Fruit fly (Drosophila melanogaster) whole organism, embryonic: Measurements from ENCODE around the gene CG34309.
A peak's percentile ranks its signal among the peaks of the same experiment; 100 is the strongest.

Experiments used
- BEAF-32 ChIP-seq: fragments of 200-800 bp; sonication (Bioruptor generic); optimal IDR thresholded peaks from 3 replicates; lab custom pipeline; 2017; ENCODE audit warnings: missing biosample characterization, missing genetic modification characterization, mild to moderate bottlenecking, moderate library complexity, missing genetic modification reagents
- Bdp1 ChIP-seq: fragments of 200-800 bp; sonication (Bioruptor generic); optimal IDR thresholded peaks from 3 replicates; lab custom pipeline; 2016; ENCODE audit warnings: missing biosample characterization, missing genetic modification characterization
- CG10979 ChIP-seq: fragments of 200-800 bp; sonication (Bioruptor generic); optimal IDR thresholded peaks from 2 replicates; lab custom pipeline; 2018; ENCODE audit warnings: missing biosample characterization, mild to moderate bottlenecking, missing genetic modification characterization, moderate library complexity
- CG12391 ChIP-seq: fragments of 200-800 bp; sonication (Bioruptor generic); optimal IDR thresholded peaks from 3 replicates; lab custom pipeline; 2018; ENCODE audit warnings: missing biosample characterization, mild to moderate bottlenecking, missing genetic modification characterization, moderate library complexity
- CG12659 ChIP-seq: fragments of 200-800 bp; sonication (Bioruptor generic); optimal IDR thresholded peaks from 3 replicates; lab custom pipeline; 2017; ENCODE audit warnings: mild to moderate bottlenecking, missing biosample characterization, missing genetic modification reagents, missing genetic modification characterization
- CG12942 ChIP-seq: fragments of 200-800 bp; sonication (Bioruptor generic); optimal IDR thresholded peaks from 3 replicates; lab custom pipeline; 2016; ENCODE audit warnings: missing biosample characterization, missing genetic modification characterization
- CG1529 ChIP-seq: fragments of 200-800 bp; sonication (Bioruptor generic); optimal IDR thresholded peaks from 3 replicates; lab custom pipeline; 2018; ENCODE audit warnings: missing biosample characterization, missing genetic modification characterization
- CG32772 ChIP-seq: fragments of 200-800 bp; sonication (Bioruptor generic); IDR thresholded peaks from 2 replicates; pipeline ENCODE4 v1.3.6; 2022; ENCODE audit warnings: missing biosample characterization, missing genetic modification characterization
- CG3281 ChIP-seq: fragments of 200-800 bp; sonication (Bioruptor generic); optimal IDR thresholded peaks from 3 replicates; lab custom pipeline; 2017; ENCODE audit warnings: missing biosample characterization, mild to moderate bottlenecking, missing genetic modification characterization
- CG33213 ChIP-seq: fragments of 200-800 bp; sonication (Bioruptor generic); optimal IDR thresholded peaks from 3 replicates; lab custom pipeline; 2016; ENCODE audit warnings: missing biosample characterization, missing genetic modification characterization
- CG4328 ChIP-seq: fragments of 200-800 bp; sonication (Bioruptor generic); optimal IDR thresholded peaks from 3 replicates; lab custom pipeline; 2017; ENCODE audit warnings: missing biosample characterization, missing genetic modification reagents, missing genetic modification characterization
- CG6175 ChIP-seq: fragments of 200-800 bp; sonication (Bioruptor generic); IDR thresholded peaks from 3 replicates; pipeline ENCODE4 v1.3.6; 2022; ENCODE audit warnings: missing biosample characterization, missing genetic modification characterization
- CG6791 ChIP-seq: fragments of 200-800 bp; sonication (Bioruptor generic); IDR thresholded peaks from 3 replicates; pipeline ENCODE4 v1.3.6; 2022; ENCODE audit warnings: missing biosample characterization, missing genetic modification characterization; ENCODE audit not compliant: partially characterized antibody
- CG7963 ChIP-seq: fragments of 200-800 bp; sonication (Bioruptor generic); IDR thresholded peaks from 3 replicates; pipeline ENCODE4 v1.3.6; 2022; ENCODE audit warnings: missing biosample characterization, missing genetic modification characterization; ENCODE audit not compliant: partially characterized antibody
- CG8359 ChIP-seq: fragments of 200-800 bp; sonication (Bioruptor generic); optimal IDR thresholded peaks from 2 replicates; lab custom pipeline; 2017; ENCODE audit warnings: missing biosample characterization, mild to moderate bottlenecking, missing genetic modification characterization, borderline replicate concordance
- CG9437 ChIP-seq: fragments of 200-800 bp; sonication (Bioruptor generic); optimal IDR thresholded peaks from 2 replicates; lab custom pipeline; 2018; ENCODE audit warnings: missing biosample characterization, mild to moderate bottlenecking, missing genetic modification characterization
- CG9876 ChIP-seq: fragments of 200-800 bp; sonication (Bioruptor generic); optimal IDR thresholded peaks from 2 replicates; lab custom pipeline; 2016; ENCODE audit warnings: missing biosample characterization, missing genetic modification characterization
- D19A ChIP-seq: fragments of 200-800 bp; optimal IDR thresholded peaks from 3 replicates; lab custom pipeline; 2019; ENCODE audit warnings: missing biosample characterization, mild to moderate bottlenecking, missing genetic modification characterization, moderate library complexity
- Dref ChIP-seq: fragments of 200-800 bp; sonication (Bioruptor generic); IDR thresholded peaks from 2 replicates; pipeline ENCODE4 v1.3.6; 2022; ENCODE audit warnings: missing biosample characterization, missing genetic modification characterization
- HHEX ChIP-seq: fragments of 200-800 bp; sonication (Bioruptor generic); optimal IDR thresholded peaks from 3 replicates; lab custom pipeline; 2017; ENCODE audit warnings: missing biosample characterization, mild to moderate bottlenecking, missing genetic modification characterization, missing genetic modification reagents
- HLH3B ChIP-seq: fragments of 200-800 bp; sonication (Bioruptor generic); IDR thresholded peaks from 2 replicates; pipeline ENCODE4 v1.3.6; 2022; ENCODE audit warnings: missing biosample characterization, missing genetic modification characterization
- Hr78 ChIP-seq, 2 experiments: fragments of 200-800 bp in 1 of 2; fragments of >200 bp in 1 of 2; sonication (Bioruptor generic) in 1 of 2; optimal IDR thresholded peaks; 2 replicates each; lab custom pipeline; 2017 to 2019; ENCODE audit warnings: missing biosample characterization in 2 of 2, missing genetic modification characterization in 2 of 2, mild to moderate bottlenecking in 1 of 2, moderate library complexity in 1 of 2
- Hsf ChIP-seq: fragments of 200-800 bp; sonication (Bioruptor generic); optimal IDR thresholded peaks from 3 replicates; lab custom pipeline; 2016; ENCODE audit warnings: missing biosample characterization, missing genetic modification characterization
- MTF-1 ChIP-seq: fragments of 200-800 bp; sonication (Bioruptor generic); optimal IDR thresholded peaks from 2 replicates; lab custom pipeline; 2018; ENCODE audit warnings: missing biosample characterization, mild to moderate bottlenecking, missing genetic modification characterization, borderline replicate concordance
- Mad ChIP-seq: fragments of 200-800 bp; sonication (Bioruptor generic); optimal IDR thresholded peaks from 2 replicates; lab custom pipeline; 2016; ENCODE audit warnings: missing biosample characterization, missing genetic modification characterization
- Nf-YB ChIP-seq: fragments of 200-800 bp; sonication (Bioruptor generic); optimal IDR thresholded peaks from 3 replicates; lab custom pipeline; 2019; ENCODE audit warnings: missing biosample characterization, mild to moderate bottlenecking, missing genetic modification characterization, moderate library complexity
- Oaz ChIP-seq: fragments of 200-800 bp; sonication (Bioruptor generic); IDR thresholded peaks from 2 replicates; pipeline ENCODE4 v1.3.6; 2022; ENCODE audit warnings: missing biosample characterization, missing genetic modification characterization
- Sry-β ChIP-seq: fragments of 200-800 bp; sonication (Bioruptor generic); optimal IDR thresholded peaks from 2 replicates; lab custom pipeline; 2018; ENCODE audit warnings: missing biosample characterization, mild to moderate bottlenecking, missing genetic modification characterization, moderate library complexity
- ase ChIP-seq: fragments of 200-800 bp; sonication (Bioruptor generic); IDR thresholded peaks from 3 replicates; pipeline ENCODE4 v1.3.6; 2022; ENCODE audit warnings: missing biosample characterization, missing genetic modification characterization
- ato ChIP-seq: fragments of 200-800 bp; sonication (Bioruptor generic); IDR thresholded peaks from 2 replicates; pipeline ENCODE4 v1.3.6; 2022; ENCODE audit warnings: missing biosample characterization, missing genetic modification characterization; ENCODE audit not compliant: partially characterized antibody
- disco-r ChIP-seq: fragments of 200-800 bp; sonication (Bioruptor generic); optimal IDR thresholded peaks from 2 replicates; lab custom pipeline; 2016; ENCODE audit warnings: missing biosample characterization, missing genetic modification characterization
- exex ChIP-seq: fragments of 200-800 bp; sonication (Bioruptor generic); optimal IDR thresholded peaks from 4 replicates; lab custom pipeline; 2018; ENCODE audit warnings: missing biosample characterization, mild to moderate bottlenecking, missing genetic modification characterization, moderate library complexity
- ham ChIP-seq: fragments of 200-800 bp; sonication (Bioruptor generic); IDR thresholded peaks from 2 replicates; pipeline ENCODE4 v1.3.6; 2022; ENCODE audit warnings: missing biosample characterization, missing genetic modification characterization
- klu ChIP-seq: fragments of 200-800 bp; sonication (Bioruptor generic); IDR thresholded peaks from 2 replicates; pipeline ENCODE4 v1.3.6; 2022; ENCODE audit warnings: missing biosample characterization, missing genetic modification characterization
- nerfin-1 ChIP-seq: fragments of 200-800 bp; sonication (Bioruptor generic); optimal IDR thresholded peaks from 3 replicates; lab custom pipeline; 2019; ENCODE audit warnings: missing biosample characterization, mild to moderate bottlenecking, missing genetic modification characterization, moderate library complexity
- phol ChIP-seq: fragments of 200-800 bp; sonication (Bioruptor generic); optimal IDR thresholded peaks from 3 replicates; lab custom pipeline; 2018; ENCODE audit warnings: missing biosample characterization, mild to moderate bottlenecking, missing genetic modification characterization, moderate library complexity
- pros ChIP-seq: fragments of 200-800 bp; sonication (Bioruptor generic); optimal IDR thresholded peaks from 3 replicates; lab custom pipeline; 2019; ENCODE audit warnings: missing biosample characterization, mild to moderate bottlenecking, missing genetic modification characterization, moderate library complexity
- psq ChIP-seq: fragments of 200-800 bp; sonication (Bioruptor generic); optimal IDR thresholded peaks from 2 replicates; lab custom pipeline; 2017; ENCODE audit warnings: missing biosample characterization, missing genetic modification characterization
- slp2 ChIP-seq: fragments of 200-800 bp; sonication (Bioruptor generic); optimal IDR thresholded peaks from 2 replicates; lab custom pipeline; 2016; ENCODE audit warnings: missing biosample characterization, missing genetic modification characterization
- ssp ChIP-seq: fragments of 200-800 bp; sonication (Bioruptor generic); IDR thresholded peaks from 2 replicates; pipeline ENCODE4 v1.3.6; 2022; ENCODE audit warnings: missing biosample characterization, missing genetic modification characterization
- stc ChIP-seq: fragments of 200-800 bp; sonication (Bioruptor generic); IDR thresholded peaks from 2 replicates; pipeline ENCODE4 v1.3.6; 2022; ENCODE audit warnings: missing biosample characterization, missing genetic modification characterization
- sug ChIP-seq: fragments of 200-800 bp; optimal IDR thresholded peaks from 2 replicates; lab custom pipeline; 2019; ENCODE audit warnings: missing biosample characterization, mild to moderate bottlenecking, missing genetic modification characterization, moderate library complexity
- tap ChIP-seq: fragments of 200-800 bp; optimal IDR thresholded peaks from 3 replicates; lab custom pipeline; 2019; ENCODE audit warnings: missing biosample characterization, mild to moderate bottlenecking, missing genetic modification characterization, moderate library complexity
- tin ChIP-seq: fragments of 200-800 bp; sonication (Bioruptor generic); optimal IDR thresholded peaks from 3 replicates; lab custom pipeline; 2016; ENCODE audit warnings: missing biosample characterization, missing genetic modification characterization
- usp ChIP-seq: fragments of >200 bp; optimal IDR thresholded peaks from 2 replicates; lab custom pipeline; 2017; ENCODE audit warnings: missing biosample characterization, missing genetic modification characterization
- vnd ChIP-seq: fragments of 200-800 bp; sonication (Bioruptor generic); IDR thresholded peaks from 3 replicates; pipeline ENCODE4 v1.3.6; 2022; ENCODE audit warnings: missing biosample characterization, missing genetic modification characterization; ENCODE audit not compliant: partially characterized antibody
- zfh1 ChIP-seq: fragments of 200-800 bp; sonication (Bioruptor generic); IDR thresholded peaks from 3 replicates; pipeline ENCODE4 v1.3.6; 2022; ENCODE audit warnings: missing biosample characterization, missing genetic modification characterization

The CG34309 gene

dm6 chr3R:13364175-13365174, 8.0 kb upstream of the CG34309 start, which contains the start of gene Dic1 (continued):
- TF ChIP-seq CG12659 (GFP tag; lab: Kevin White, UChicago) (peak; percentile 99), CG3281 (GFP tag; lab: Kevin White, UChicago) (peak; percentile 99), CG10979 (tag; lab: Kevin White, UChicago) (peak; percentile 99), D19A (tag; lab: Kevin White, UChicago) (peak; percentile 95), nerfin-1 (tag; lab: Kevin White, UChicago) (peak; percentile 97), CG8359 (peak; percentile 90), CG4328 (GFP tag; lab: Kevin White, UChicago) (peak; percentile 96), tin (peak; percentile 97), psq (GFP tag; lab: Kevin White, UChicago) (peak; percentile 87), CG33213 (peak; percentile 78), vnd (GFP tag; lab: Robert Waterston, UW) (0 out of 3 replicates have a peak, but pooled peaks have one; percentile 7), zfh1 (GFP tag; lab: Robert Waterston, UW) (peak; percentile 83), Nf-YB (GFP tag; lab: Kevin White, UChicago) (peak; percentile 86), CG12391 (tag; lab: Kevin White, UChicago) (peak; percentile 97), Bdp1 (GFP tag; lab: Kevin White, UChicago) (peak; percentile 85), usp (GFP tag; lab: Kevin White, UChicago) (no peak), HLH3B (GFP tag; lab: Robert Waterston, UW) (peak; percentile 94), CG6791 (GFP tag; lab: Robert Waterston, UW) (no peak), slp2 (peak; percentile 88), CG12942 (GFP tag; lab: Kevin White, UChicago) (peak; percentile 93), CG9876 (GFP tag; lab: Kevin White, UChicago) (peak; percentile 84), stc (peak; percentile 89), CG6175 (GFP tag; lab: Robert Waterston, UW) (peak; percentile 85), phol (tag; lab: Kevin White, UChicago) (peak; percentile 98), Dref (GFP tag; lab: Robert Waterston, UW) (no peak), CG9437 (GFP tag; lab: Kevin White, UChicago) (peak; percentile 95), Sry-β (GFP tag; lab: Kevin White, UChicago) (peak; percentile 63), pros (peak; percentile 45), BEAF-32 (GFP tag; lab: Kevin White, UChicago) (no peak), CG32772 (GFP tag; lab: Robert Waterston, UW) (peak; percentile 75), tap (tag; lab: Kevin White, UChicago) (peak; percentile 91), ssp (peak; percentile 82), CG1529 (GFP tag; lab: Kevin White, UChicago) (peak; percentile 94), ase (GFP tag; lab: Robert Waterston, UW) (peak; percentile 78; the same call in 2 of the 3 replicates), Oaz (GFP tag; lab: Robert Waterston, UW) (peak; percentile 86), ham (GFP tag; lab: Robert Waterston, UW) (peak; percentile 64; the same call in 1 of the 2 replicates), CG7963 (GFP tag; lab: Robert Waterston, UW) (no peak; the same call in 2 of the 3 replicates), HHEX (peak; percentile 97), Hsf (GFP tag; lab: Kevin White, UChicago) (peak; percentile 96), sug (tag; lab: Kevin White, UChicago) (peak; percentile 92), exex (tag; lab: Kevin White, UChicago) (peak; percentile 84), klu (GFP tag; lab: Robert Waterston, UW) (peak; percentile 92), ato (GFP tag; lab: Robert Waterston, UW) (peak; percentile 34; the same call in 1 of the 2 replicates), Hr78 (GFP tag; optimal IDR thresholded peaks at IDR 0.05; lab: Kevin White, UChicago) (peak in 1 of 2 experiments; percentile 99), MTF-1 (GFP tag; lab: Kevin White, UChicago) (peak; percentile 69), Mad (GFP tag; lab: Kevin White, UChicago) (peak; percentile 91), disco-r (GFP tag; lab: Kevin White, UChicago) (peak; percentile 76)
